Worm (Caenorhabditis elegans) whole organism, L2 larva: ENCODE data around the gene srg-16.

Experiments
- Y55F3AM.14 ChIP-seq: fragments of 200-800 bp; sonication (Bioruptor generic); optimal IDR thresholded peaks from 2 replicates; lab custom pipeline; 2018; ENCODE audit warnings: mild to moderate bottlenecking, missing genetic modification characterization, missing compliant biosample characterization
- blmp-1 ChIP-seq: sonication (generic microtip); optimal IDR thresholded peaks from 2 replicates; lab custom pipeline; 2017; ENCODE audit warnings: missing genetic modification characterization, mild to moderate bottlenecking, missing compliant biosample characterization, antibody characterized with exemption, moderate library complexity; ENCODE audit not compliant: insufficient read depth
- ceh-82 ChIP-seq: fragments of 150-350 bp; optimal IDR thresholded peaks from 2 replicates; lab custom pipeline; 2014; ENCODE audit warnings: missing biosample characterization, missing genetic modification characterization
- egl-27 ChIP-seq: sonication (generic microtip); optimal IDR thresholded peaks from 3 replicates; lab custom pipeline; 2017; ENCODE audit warnings: missing biosample characterization, missing genetic modification reagents, missing genetic modification characterization
- mdl-1 ChIP-seq, 2 experiments: fragments of 150-350 bp in 1 of 2; sonication (generic microtip) in 1 of 2; optimal IDR thresholded peaks; 2 replicates each; lab custom pipeline; 2017; ENCODE audit warnings: missing biosample characterization in 2 of 2, missing genetic modification characterization in 2 of 2
- skn-1 ChIP-seq: sonication (generic microtip); optimal IDR thresholded peaks from 2 replicates; lab custom pipeline; 2017; ENCODE audit warnings: missing biosample characterization, missing genetic modification characterization
- snpc-4 ChIP-seq: fragments of 150-350 bp; optimal IDR thresholded peaks from 2 replicates; lab custom pipeline; 2014; ENCODE audit warnings: missing biosample characterization, missing genetic modification characterization
- ztf-11 ChIP-seq: sonication (generic microtip); optimal IDR thresholded peaks from 2 replicates; lab custom pipeline; 2017; ENCODE audit warnings: missing biosample characterization, missing genetic modification characterization

ce11 chrII:12473406-12473805 is 6.5 kb downstream of the srg-16 start, which contains the start of gene srg-17:
- TF ChIP-seq skn-1 (tag; lab: Kevin White, UChicago): no peak
- no peak for TF ChIP-seq mdl-1 (tag; optimal IDR thresholded peaks at IDR 0.05; lab: Kevin White, UChicago)
- TF ChIP-seq Y55F3AM.14 (GFP tag; lab: Kevin White, UChicago): no peak
- TF ChIP-seq ztf-11 (tag; lab: Kevin White, UChicago): no peak
- no peak for TF ChIP-seq egl-27 (tag; lab: Kevin White, UChicago)
- no peak for TF ChIP-seq snpc-4 (tag; lab: Kevin White, UChicago)
- TF ChIP-seq ceh-82 (tag; lab: Kevin White, UChicago): no peak
- no peak for TF ChIP-seq blmp-1 (tag; lab: Kevin White, UChicago)
